Fruit fly (Drosophila melanogaster): ENCODE measurements around the gene dnd.

dnd gene

DNA sequence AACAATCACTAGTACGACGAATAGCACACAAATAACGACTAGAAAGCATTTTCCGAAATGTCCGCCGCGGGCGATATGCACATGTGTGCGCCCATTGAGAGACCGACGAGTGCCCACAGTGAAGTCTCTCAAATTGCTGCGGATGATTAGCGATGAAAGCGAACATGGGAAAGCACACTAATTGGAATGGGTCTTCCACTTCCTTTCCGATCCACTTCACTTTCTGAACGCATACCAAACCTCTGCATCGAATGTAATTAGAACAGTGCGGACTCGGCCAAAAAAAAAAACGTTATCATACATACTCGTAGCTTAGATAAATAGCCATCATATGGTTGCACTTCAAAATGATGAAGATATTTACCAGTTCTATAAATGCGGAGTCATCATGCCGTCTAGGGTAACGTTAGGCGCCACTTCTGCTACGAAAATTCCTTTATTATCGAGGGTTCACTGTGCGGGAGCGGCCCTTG lies 37.1 kb downstream of the dnd start (continued):
- no peak for TF ChIP-seq CG12236 (GFP tag; optimal IDR thresholded peaks at IDR 0.05)
- peak; percentile 46 for TF ChIP-seq CG12155 (GFP tag; optimal IDR thresholded peaks at IDR 0.05)
- no peak for TF ChIP-seq Sry-δ (GFP tag; optimal IDR thresholded peaks at IDR 0.05)
- no peak for TF ChIP-seq CG17186 (GFP tag; optimal IDR thresholded peaks at IDR 0.05)
- 0 out of 2 replicates have a peak, but pooled peaks have one; percentile 45 for TF ChIP-seq stc (GFP tag; IDR thresholded peaks at IDR 0.05)
- peak; percentile 61 for TF ChIP-seq Blimp-1 (GFP tag; optimal IDR thresholded peaks at IDR 0.05)
- no peak for TF ChIP-seq Max (GFP tag; optimal IDR thresholded peaks at IDR 0.05)
- no peak for TF ChIP-seq Fer2 (tag; optimal IDR thresholded peaks at IDR 0.05)
- no peak for TF ChIP-seq ro (GFP tag; IDR thresholded peaks at IDR 0.05)
- no peak for TF ChIP-seq CG11247 (GFP tag; IDR thresholded peaks at IDR 0.05)
- no peak for TF ChIP-seq eyg (GFP tag; optimal IDR thresholded peaks at IDR 0.05)
- no peak for TF ChIP-seq lbe (GFP tag; optimal IDR thresholded peaks at IDR 0.05)
- no peak for TF ChIP-seq CG14050 (GFP tag; IDR thresholded peaks at IDR 0.05)
- TF ChIP-seq Usf (GFP tag; optimal IDR thresholded peaks at IDR 0.05): peak; percentile 23
- no peak for TF ChIP-seq CG13296 (GFP tag; optimal IDR thresholded peaks at IDR 0.05)
- no peak; the same call in 1 of the 3 replicates for TF ChIP-seq CG34422 (GFP tag; IDR thresholded peaks at IDR 0.05)
- no peak for TF ChIP-seq CG12071 (GFP tag; optimal IDR thresholded peaks at IDR 0.05)
- peak; percentile 17 for TF ChIP-seq fd96Cb (tag; optimal IDR thresholded peaks at IDR 0.05)
- no peak for TF ChIP-seq CG6854 (GFP tag; optimal IDR thresholded peaks at IDR 0.05)
- peak; percentile 5 to 21 for TF ChIP-seq Pdp1 (GFP tag; optimal IDR thresholded peaks at IDR 0.05)
- TF ChIP-seq Scr (GFP tag; IDR thresholded peaks at IDR 0.05; ENCODE audit: partially characterized antibody): no peak
- TF ChIP-seq CG4707 (GFP tag; optimal IDR thresholded peaks at IDR 0.05): peak; percentile 7
- TF ChIP-seq twi (tag; optimal IDR thresholded peaks at IDR 0.05): peak; percentile 84
- no peak for TF ChIP-seq CG9932 (GFP tag; IDR thresholded peaks at IDR 0.05)
- no peak for TF ChIP-seq Eip74EF (GFP tag; optimal IDR thresholded peaks at IDR 0.05)
- TF ChIP-seq h (optimal IDR thresholded peaks at IDR 0.05): no peak
- no peak for TF ChIP-seq D (optimal IDR thresholded peaks at IDR 0.05)
- TF ChIP-seq D (GFP tag; optimal IDR thresholded peaks at IDR 0.05): peak; percentile 41
- no peak for TF ChIP-seq bigmax (GFP tag; optimal IDR thresholded peaks at IDR 0.05)
- no peak for TF ChIP-seq Nf-YB (GFP tag; optimal IDR thresholded peaks at IDR 0.05)
- no peak for TF ChIP-seq jing (GFP tag; optimal IDR thresholded peaks at IDR 0.05)
- TF ChIP-seq shn (GFP tag; optimal IDR thresholded peaks at IDR 0.05): peak; percentile 67
- peak; percentile 64; the same call in 1 of the 3 replicates for TF ChIP-seq ken (GFP tag; IDR thresholded peaks at IDR 0.05)
- TF ChIP-seq ara (GFP tag; IDR thresholded peaks at IDR 0.05): peak; percentile 63
- peak; percentile 30 for TF ChIP-seq kni (GFP tag; optimal IDR thresholded peaks at IDR 0.05)
- TF ChIP-seq NC2α (GFP tag; optimal IDR thresholded peaks at IDR 0.05): peak; percentile 43
- TF ChIP-seq CG4820 (GFP tag; optimal IDR thresholded peaks at IDR 0.05): peak; percentile 32
- no peak for TF ChIP-seq luna (GFP tag; optimal IDR thresholded peaks at IDR 0.05)
- 0 out of 2 replicates have a peak, but pooled peaks have one; percentile 28 for TF ChIP-seq CG10959 (GFP tag; IDR thresholded peaks at IDR 0.05)
- TF ChIP-seq danr (GFP tag; IDR thresholded peaks at IDR 0.05): no peak
- TF ChIP-seq nerfin-2 (GFP tag; IDR thresholded peaks at IDR 0.05; ENCODE audit: partially characterized antibody): no peak
- no peak for TF ChIP-seq toy (GFP tag; IDR thresholded peaks at IDR 0.05)
- TF ChIP-seq CG10366 (GFP tag; IDR thresholded peaks at IDR 0.05): no peak
- TF ChIP-seq H2.0 (GFP tag; IDR thresholded peaks at IDR 0.05): no peak
- TF ChIP-seq tx (GFP tag; optimal IDR thresholded peaks at IDR 0.05): peak; percentile 37
- TF ChIP-seq CG8944 (GFP tag; optimal IDR thresholded peaks at IDR 0.05): no peak
- no peak for TF ChIP-seq ERR (GFP tag; optimal IDR thresholded peaks at IDR 0.05)
- TF ChIP-seq trh (GFP tag; optimal IDR thresholded peaks at IDR 0.05): no peak
- no peak for TF ChIP-seq tna (GFP tag; IDR thresholded peaks at IDR 0.05; ENCODE audit: partially characterized antibody)
- TF ChIP-seq CG11695 (GFP tag; IDR thresholded peaks at IDR 0.05): 0 out of 3 replicates have a peak, but pooled peaks have one; percentile 25
- TF ChIP-seq CG15073 (GFP tag; optimal IDR thresholded peaks at IDR 0.05): no peak
- no peak for TF ChIP-seq Ets97D (GFP tag; optimal IDR thresholded peaks at IDR 0.05)

All from whole organism, embryonic.